Fruit fly (Drosophila melanogaster): ENCODE data around the gene Fum3.

- TF ChIP-seq psq (optimal IDR thresholded peaks at IDR 0.05), result no peak
- no peak for TF ChIP-seq insv (optimal IDR thresholded peaks at IDR 0.05)
- TF ChIP-seq ttk (optimal IDR thresholded peaks at IDR 0.05), result no peak
- no peak for TF ChIP-seq Sin3A (optimal IDR thresholded peaks at IDR 0.05)
- TF ChIP-seq h (optimal IDR thresholded peaks at IDR 0.05), result no peak
Observed at dm6 chr3L:11465371-11465914, at the start of gene Fum3.
